Fruit fly (Drosophila melanogaster): ENCODE results near the gene Septin4.

dm6 chrX:16660632-16661031 is 34.3 kb downstream of the Septin4 start:
- TF ChIP-seq hth (optimal IDR thresholded peaks at IDR 0.05) (no peak), usp (GFP tag; optimal IDR thresholded peaks at IDR 0.05) (no peak), CG4820 (GFP tag; optimal IDR thresholded peaks at IDR 0.05) (no peak), CG10321 (GFP tag; IDR thresholded peaks at IDR 0.05) (no peak), CG11723 (GFP tag; optimal IDR thresholded peaks at IDR 0.05) (no peak), HmgZ (tag; optimal IDR thresholded peaks at IDR 0.05) (no peak), CG1602 (GFP tag; optimal IDR thresholded peaks at IDR 0.05) (no peak), CG7357 (GFP tag; IDR thresholded peaks at IDR 0.05) (no peak), CTCF (GFP tag; optimal IDR thresholded peaks at IDR 0.05) (no peak), twi (tag; optimal IDR thresholded peaks at IDR 0.05) (no peak)

All from whole organism, embryonic.